Worm (Caenorhabditis elegans) whole organism, young adult: ENCODE measurements around the gene srz-59.

Source experiments
- B0336.3 ChIP-seq: fragments of 200-800 bp; sonication (Bioruptor generic); IDR thresholded peaks from 2 replicates; pipeline ENCODE4 v1.3.6; 2022; ENCODE audit warnings: missing genetic modification characterization, missing compliant biosample characterization
- F33H1.4 ChIP-seq: fragments of 200-800 bp; sonication (Bioruptor generic); IDR thresholded peaks from 2 replicates; pipeline ENCODE4 v1.3.6; 2022; ENCODE audit warnings: missing genetic modification reagents, missing genetic modification characterization, missing compliant biosample characterization
- F39B2.1 ChIP-seq: fragments of 200-800 bp; sonication (Bioruptor generic); IDR thresholded peaks from 2 replicates; pipeline ENCODE4 v1.3.6; 2022; ENCODE audit warnings: missing genetic modification reagents, missing genetic modification characterization, missing compliant biosample characterization
- F57A8.1 ChIP-seq: fragments of 200-800 bp; sonication (Bioruptor generic); optimal IDR thresholded peaks from 2 replicates; lab custom pipeline; 2018; ENCODE audit warnings: mild to moderate bottlenecking, missing genetic modification characterization, moderate library complexity, missing compliant biosample characterization
- F57C9.4 ChIP-seq: sonication (generic microtip); optimal IDR thresholded peaks from 2 replicates; lab custom pipeline; 2017; ENCODE audit warnings: mild to moderate bottlenecking, missing genetic modification characterization, missing compliant biosample characterization
- Y53F4B.3 ChIP-seq: fragments of 200-800 bp; sonication (Bioruptor generic); IDR thresholded peaks from 2 replicates; pipeline ENCODE4 v1.3.6; 2022; ENCODE audit warnings: missing genetic modification reagents, missing genetic modification characterization, missing compliant biosample characterization
- Y56A3A.18 ChIP-seq: fragments of 200-800 bp; sonication (Bioruptor generic); IDR thresholded peaks from 2 replicates; pipeline ENCODE4 v1.3.6; 2022; ENCODE audit warnings: missing genetic modification reagents, missing genetic modification characterization, missing compliant biosample characterization
- Y95B8A.8 ChIP-seq: fragments of 200-800 bp; sonication (Bioruptor generic); IDR thresholded peaks from 2 replicates; pipeline ENCODE4 v1.3.6; 2022; ENCODE audit warnings: missing genetic modification reagents, missing genetic modification characterization, missing compliant biosample characterization
- ZK185.1 ChIP-seq: sonication (generic microtip); optimal IDR thresholded peaks from 2 replicates; lab custom pipeline; 2016; ENCODE audit warnings: mild to moderate bottlenecking, missing genetic modification characterization, missing compliant biosample characterization; ENCODE audit not compliant: poor library complexity, severe bottlenecking
- atf-7 ChIP-seq: sonication (generic microtip); optimal IDR thresholded peaks from 2 replicates; lab custom pipeline; 2017; ENCODE audit warnings: mild to moderate bottlenecking, missing genetic modification characterization, missing compliant biosample characterization
- attf-6 ChIP-seq: fragments of 200-800 bp; sonication (Bioruptor generic); IDR thresholded peaks from 2 replicates; pipeline ENCODE4 v1.3.6; 2022; ENCODE audit warnings: missing genetic modification reagents, missing genetic modification characterization, missing compliant biosample characterization
- bed-1 ChIP-seq: fragments of 200-800 bp; sonication (Bioruptor generic); IDR thresholded peaks from 2 replicates; pipeline ENCODE4 v1.3.6; 2022; ENCODE audit warnings: missing genetic modification reagents, missing genetic modification characterization, missing compliant biosample characterization
- ceh-91 ChIP-seq: fragments of 200-800 bp; sonication (Bioruptor generic); IDR thresholded peaks from 2 replicates; pipeline ENCODE4 v1.3.6; 2022; ENCODE audit warnings: missing genetic modification reagents, missing genetic modification characterization, missing compliant biosample characterization
- dox-1 ChIP-seq: fragments of 200-800 bp; sonication (Bioruptor generic); IDR thresholded peaks from 2 replicates; pipeline ENCODE4 v1.3.6; 2022; ENCODE audit warnings: missing genetic modification reagents, missing genetic modification characterization, missing compliant biosample characterization
- dpff-1 ChIP-seq: sonication (generic microtip); optimal IDR thresholded peaks from 2 replicates; lab custom pipeline; 2017; ENCODE audit warnings: mild to moderate bottlenecking, missing genetic modification characterization, missing compliant biosample characterization
- gei-17 ChIP-seq: fragments of 200-800 bp; sonication (Bioruptor generic); optimal IDR thresholded peaks from 2 replicates; lab custom pipeline; 2018; ENCODE audit warnings: mild to moderate bottlenecking, missing genetic modification characterization, missing compliant biosample characterization
- hsf-1 ChIP-seq: fragments of 200-800 bp; sonication (Bioruptor generic); IDR thresholded peaks from 2 replicates; pipeline ENCODE4 v1.3.6; 2022; ENCODE audit warnings: missing genetic modification reagents, missing genetic modification characterization, missing compliant biosample characterization
- lin-35 ChIP-seq, 3 experiments: fragments of 150-350 bp in 2 of 3; sonication (generic microtip) in 1 of 3; optimal IDR thresholded peaks; 2 replicates each; lab custom pipeline; 2014 to 2018; ENCODE audit warnings: missing biosample characterization in 3 of 3, missing genetic modification characterization in 3 of 3, missing genetic modification reagents in 3 of 3
- lir-1 ChIP-seq: fragments of 200-800 bp; sonication (Bioruptor generic); conservative IDR thresholded peaks from 2 replicates; pipeline ENCODE4 v1.3.6; 2022; ENCODE audit warnings: missing genetic modification reagents, missing genetic modification characterization, missing compliant biosample characterization
- lsy-27 ChIP-seq: sonication (generic microtip); optimal IDR thresholded peaks from 2 replicates; lab custom pipeline; 2017; ENCODE audit warnings: missing genetic modification characterization, mild to moderate bottlenecking, missing compliant biosample characterization, antibody characterized with exemption, missing genotype, borderline replicate concordance; ENCODE audit not compliant: insufficient read depth
- madf-8 ChIP-seq: fragments of 200-800 bp; sonication (Bioruptor generic); conservative IDR thresholded peaks from 2 replicates; pipeline ENCODE4 v1.3.6; 2022; ENCODE audit warnings: missing genetic modification reagents, missing genetic modification characterization, missing compliant biosample characterization
- mxl-1 ChIP-seq: sonication (generic microtip); optimal IDR thresholded peaks from 2 replicates; lab custom pipeline; 2016; ENCODE audit warnings: missing genetic modification characterization, missing compliant biosample characterization
- nhr-120 ChIP-seq: fragments of 200-800 bp; sonication (Bioruptor generic); IDR thresholded peaks from 2 replicates; pipeline ENCODE4 v1.3.6; 2022; ENCODE audit warnings: missing genetic modification characterization, missing compliant biosample characterization
- nhr-179 ChIP-seq: sonication (generic microtip); optimal IDR thresholded peaks from 2 replicates; lab custom pipeline; 2016; ENCODE audit warnings: mild to moderate bottlenecking, missing genetic modification characterization, missing compliant biosample characterization
- nhr-80 ChIP-seq: sonication (generic microtip); optimal IDR thresholded peaks from 2 replicates; lab custom pipeline; 2016; ENCODE audit warnings: missing genetic modification characterization, missing compliant biosample characterization
- pha-4 ChIP-seq: fragments of 150-350 bp; sonication (generic microtip); optimal IDR thresholded peaks from 2 replicates; lab custom pipeline; 2014; ENCODE audit warnings: missing biosample characterization, missing genetic modification reagents, missing genetic modification characterization
- rcor-1 ChIP-seq: fragments of 200-800 bp; sonication (Bioruptor generic); IDR thresholded peaks from 2 replicates; pipeline ENCODE4 v1.3.6; 2022; ENCODE audit warnings: missing genetic modification reagents, missing genetic modification characterization, missing compliant biosample characterization
- sea-2 ChIP-seq: fragments of 200-800 bp; sonication (Bioruptor generic); IDR thresholded peaks from 2 replicates; pipeline ENCODE4 v1.3.6; 2022; ENCODE audit warnings: missing genetic modification characterization, missing compliant biosample characterization
- snpc-4 ChIP-seq, 5 experiments: fragments of 150-350 bp in 1 of 5; sonication (generic microtip) in 4 of 5; optimal IDR thresholded peaks; 2 replicates each; lab custom pipeline; 2014 to 2018; ENCODE audit warnings: missing genetic modification characterization in 5 of 5, missing biosample characterization in 3 of 5, antibody characterized with exemption in 2 of 5, mild to moderate bottlenecking in 2 of 5, missing compliant biosample characterization in 2 of 5, missing genotype in 2 of 5, moderate library complexity in 2 of 5, missing genetic modification reagents in 1 of 5
- sptf-2 ChIP-seq: fragments of 200-800 bp; sonication (Bioruptor generic); optimal IDR thresholded peaks from 2 replicates; lab custom pipeline; 2018; ENCODE audit warnings: mild to moderate bottlenecking, missing genetic modification characterization, missing compliant biosample characterization
- xnd-1 ChIP-seq: sonication (generic microtip); optimal IDR thresholded peaks from 2 replicates; lab custom pipeline; 2016; ENCODE audit warnings: missing genotype, missing genetic modification reagents, missing genetic modification characterization, missing compliant biosample characterization
- zim-3 ChIP-seq: sonication (generic microtip); optimal IDR thresholded peaks from 2 replicates; lab custom pipeline; 2017; ENCODE audit warnings: mild to moderate bottlenecking, missing genetic modification characterization, moderate library complexity, missing compliant biosample characterization
- ztf-18 ChIP-seq: sonication (generic microtip); optimal IDR thresholded peaks from 2 replicates; lab custom pipeline; 2016; ENCODE audit warnings: missing genotype, mild to moderate bottlenecking, missing genetic modification characterization, missing compliant biosample characterization
- ztf-25 ChIP-seq: fragments of 200-800 bp; sonication (Bioruptor generic); IDR thresholded peaks from 2 replicates; pipeline ENCODE4 v1.3.6; 2022; ENCODE audit warnings: missing genetic modification reagents, missing genetic modification characterization, missing compliant biosample characterization
- ztf-26 ChIP-seq: sonication (generic microtip); optimal IDR thresholded peaks from 2 replicates; lab custom pipeline; 2017; ENCODE audit warnings: missing genetic modification characterization, missing compliant biosample characterization
- ztf-3 ChIP-seq: fragments of 200-800 bp; sonication (Bioruptor generic); optimal IDR thresholded peaks from 2 replicates; lab custom pipeline; 2018; ENCODE audit warnings: mild to moderate bottlenecking, missing genetic modification characterization, missing compliant biosample characterization

Gene srz-59

DNA sequence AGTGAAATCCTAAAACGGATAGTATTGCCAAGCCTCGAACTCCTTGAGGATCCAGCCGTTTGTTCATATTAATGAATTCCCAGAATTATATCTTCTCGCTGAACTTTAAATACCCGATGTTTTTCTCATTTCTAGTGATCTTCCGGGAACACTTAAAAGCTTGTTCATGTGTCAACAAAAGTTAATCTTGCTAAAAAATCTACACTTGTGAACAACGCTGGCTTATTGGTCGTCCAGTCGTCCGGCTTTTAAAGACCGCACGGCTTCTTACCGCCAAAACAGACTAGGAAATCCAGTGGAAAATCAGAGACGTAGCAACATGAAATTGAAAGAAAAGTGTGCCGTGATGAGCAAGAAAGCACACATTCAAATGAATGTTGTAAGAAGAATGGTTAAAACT is 21.4 kb downstream of the srz-59 start, which contains the start of gene oac-38:
TSS of gene oac-38 (minus strand) at position 101 of the 400 bp plus-strand sequence.
- TF ChIP-seq lir-1 (no peak), Y95B8A.8 (GFP tag; lab: Robert Waterston, UW) (no peak), ztf-26 (tag; lab: Kevin White, UChicago) (no peak)

- TF ChIP-seq B0336.3 (GFP tag; lab: Robert Waterston, UW) (no peak), rcor-1 (GFP tag; lab: Robert Waterston, UW) (no peak), atf-7 (tag; lab: Kevin White, UChicago) (no peak)
These were observed 26.2 kb downstream of the srz-59 start, which contains the start of gene R05A10.8 for ce11 chrIV:14158086-14158485. R05A10.8 (minus strand) TSS chrIV:14158186.

DNA sequence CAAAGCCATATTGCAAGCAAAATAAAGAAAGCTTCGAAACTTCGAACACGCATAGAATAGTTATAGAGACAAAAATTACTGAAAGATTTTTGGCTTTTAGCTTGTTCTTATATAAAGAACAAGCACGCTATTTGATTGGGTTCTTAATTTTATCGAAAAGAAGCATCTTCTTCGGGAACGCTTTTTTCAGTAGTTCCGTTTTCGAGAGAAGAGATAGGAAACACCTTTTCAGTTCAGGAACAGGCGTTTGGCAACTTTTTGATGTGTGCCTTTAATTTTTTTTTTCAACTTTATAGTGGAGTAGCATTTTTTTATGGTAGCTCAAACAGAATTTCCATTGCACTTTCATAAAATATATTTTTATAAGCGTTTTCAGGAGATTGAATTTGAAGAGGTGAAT is 30.9 kb downstream of the srz-59 start, which contains the start of gene R05A10.7:
TSS of gene R05A10.7 (minus strand) at position 101 of the 400 bp plus-strand sequence.
- no peak for TF ChIP-seq mxl-1
- no peak for TF ChIP-seq Y56A3A.18 (GFP tag; lab: Robert Waterston, UW)
- TF ChIP-seq lsy-27: no peak
- no peak for TF ChIP-seq rcor-1 (GFP tag; lab: Robert Waterston, UW)
- TF ChIP-seq ztf-18: no peak
- TF ChIP-seq gei-17 (GFP tag; lab: Kevin White, UChicago): no peak
- no peak for TF ChIP-seq ZK185.1 (tag; lab: Kevin White, UChicago)
- no peak for TF ChIP-seq nhr-179 (tag; lab: Kevin White, UChicago)
- no peak for TF ChIP-seq F33H1.4
- no peak for TF ChIP-seq ztf-25
- TF ChIP-seq F39B2.1 (GFP tag; lab: Robert Waterston, UW): no peak

- TF ChIP-seq Y53F4B.3 (GFP tag; lab: Robert Waterston, UW) (no peak), lin-35 (GFP tag; optimal IDR thresholded peaks at IDR 0.05; lab: Kevin White, UChicago) (no peak), F39B2.1 (GFP tag; lab: Robert Waterston, UW) (no peak), bed-1 (GFP tag; lab: Robert Waterston, UW) (no peak), hsf-1 (GFP tag; lab: Robert Waterston, UW) (no peak)
These were observed 32.2 kb downstream of the srz-59 start for ce11 chrIV:14164109-14164508.

ce11 chrIV:14165476-14165875 is 33.6 kb downstream of the srz-59 start, which contains the start of gene R05A10.6:
R05A10.6 (plus strand) TSS chrIV:14165776.
- TF ChIP-seq nhr-120 (GFP tag; lab: Robert Waterston, UW) (no peak), ceh-91 (no peak), madf-8 (GFP tag; lab: Robert Waterston, UW) (no peak), attf-6 (no peak), dox-1 (GFP tag; lab: Robert Waterston, UW) (no peak), F57A8.1 (no peak), sea-2 (GFP tag; lab: Robert Waterston, UW) (no peak), pha-4 (tag; lab: Kevin White, UChicago) (no peak), ztf-3 (GFP tag; lab: Kevin White, UChicago) (no peak), sptf-2 (GFP tag; lab: Kevin White, UChicago) (no peak), dpff-1 (tag; lab: Kevin White, UChicago) (no peak), zim-3 (tag; lab: Kevin White, UChicago) (no peak), gei-17 (GFP tag; lab: Kevin White, UChicago) (no peak), ztf-25 (no peak), nhr-80 (tag; lab: Kevin White, UChicago) (no peak), F57C9.4 (tag; lab: Kevin White, UChicago) (no peak), snpc-4 (GFP tag; optimal IDR thresholded peaks at IDR 0.05; lab: Kevin White, UChicago) (no peak), snpc-4 (tag; optimal IDR thresholded peaks at IDR 0.05; lab: Kevin White, UChicago) (no peak), xnd-1 (no peak), Y53F4B.3 (GFP tag; lab: Robert Waterston, UW) (no peak), lin-35 (GFP tag; optimal IDR thresholded peaks at IDR 0.05; lab: Kevin White, UChicago) (no peak)
